Worm (Caenorhabditis elegans) whole organism, young adult: ENCODE results near the gene T07A9.14.

Experiments used
- B0019.2 ChIP-seq: fragments of 200-800 bp; sonication (Bioruptor generic); conservative IDR thresholded peaks from 2 replicates; pipeline ENCODE4 v1.3.6; 2022; ENCODE audit warnings: missing genetic modification reagents, missing genetic modification characterization, missing compliant biosample characterization
- C06A6.2 ChIP-seq: fragments of 200-800 bp; sonication (Bioruptor generic); conservative IDR thresholded peaks from 2 replicates; pipeline ENCODE4 v1.3.6; 2022; ENCODE audit warnings: missing genetic modification characterization, missing compliant biosample characterization
- C17E4.6 ChIP-seq: fragments of 200-800 bp; sonication (Bioruptor generic); IDR thresholded peaks from 2 replicates; pipeline ENCODE4 v1.3.6; 2022; ENCODE audit warnings: missing genetic modification reagents, missing genetic modification characterization, missing compliant biosample characterization
- F33H1.4 ChIP-seq: fragments of 200-800 bp; sonication (Bioruptor generic); IDR thresholded peaks from 2 replicates; pipeline ENCODE4 v1.3.6; 2022; ENCODE audit warnings: missing genetic modification reagents, missing genetic modification characterization, missing compliant biosample characterization
- F37B4.10 ChIP-seq: fragments of 200-800 bp; sonication (Bioruptor generic); IDR thresholded peaks from 2 replicates; pipeline ENCODE4 v1.3.6; 2022; ENCODE audit warnings: missing genetic modification characterization, missing compliant biosample characterization
- F39B2.1 ChIP-seq: fragments of 200-800 bp; sonication (Bioruptor generic); IDR thresholded peaks from 2 replicates; pipeline ENCODE4 v1.3.6; 2022; ENCODE audit warnings: missing genetic modification reagents, missing genetic modification characterization, missing compliant biosample characterization
- F52B5.7 ChIP-seq: sonication (generic microtip); optimal IDR thresholded peaks from 2 replicates; lab custom pipeline; 2016; ENCODE audit warnings: mild to moderate bottlenecking, missing genetic modification characterization, missing compliant biosample characterization
- K11D2.4 ChIP-seq: fragments of 200-800 bp; sonication (Bioruptor generic); IDR thresholded peaks from 2 replicates; pipeline ENCODE4 v1.3.6; 2022; ENCODE audit warnings: missing genetic modification reagents, missing genetic modification characterization, missing compliant biosample characterization
- K12H6.12 ChIP-seq: fragments of 200-800 bp; sonication (Bioruptor generic); optimal IDR thresholded peaks from 2 replicates; lab custom pipeline; 2018; ENCODE audit warnings: mild to moderate bottlenecking, missing genetic modification characterization, missing compliant biosample characterization
- Y53F4B.3 ChIP-seq: fragments of 200-800 bp; sonication (Bioruptor generic); IDR thresholded peaks from 2 replicates; pipeline ENCODE4 v1.3.6; 2022; ENCODE audit warnings: missing genetic modification reagents, missing genetic modification characterization, missing compliant biosample characterization
- Y95B8A.8 ChIP-seq: fragments of 200-800 bp; sonication (Bioruptor generic); IDR thresholded peaks from 2 replicates; pipeline ENCODE4 v1.3.6; 2022; ENCODE audit warnings: missing genetic modification reagents, missing genetic modification characterization, missing compliant biosample characterization
- aptf-2 ChIP-seq: fragments of 200-800 bp; sonication (Bioruptor generic); conservative IDR thresholded peaks from 2 replicates; pipeline ENCODE4 v1.3.6; 2022; ENCODE audit warnings: missing genetic modification reagents, missing genetic modification characterization, missing compliant biosample characterization
- bed-1 ChIP-seq: fragments of 200-800 bp; sonication (Bioruptor generic); IDR thresholded peaks from 2 replicates; pipeline ENCODE4 v1.3.6; 2022; ENCODE audit warnings: missing genetic modification reagents, missing genetic modification characterization, missing compliant biosample characterization
- ccch-3 ChIP-seq: fragments of 200-800 bp; sonication (Bioruptor generic); optimal IDR thresholded peaks from 2 replicates; lab custom pipeline; 2018; ENCODE audit warnings: mild to moderate bottlenecking, missing genetic modification characterization, missing compliant biosample characterization
- cebp-1 ChIP-seq, 2 experiments: fragments of 200-800 bp in 1 of 2; sonication (Bioruptor generic) in 1 of 2; sonication (generic microtip) in 1 of 2; IDR thresholded peaks in 1 of 2; optimal IDR thresholded peaks in 1 of 2; 2 replicates each; pipeline versions ENCODE4 v1.3.6 to Lab custom; 2017 to 2022; ENCODE audit warnings: missing compliant biosample characterization in 2 of 2, missing genetic modification characterization in 2 of 2, mild to moderate bottlenecking in 1 of 2, missing genetic modification reagents in 1 of 2, moderate library complexity in 1 of 2
- ceh-40 ChIP-seq: fragments of 200-800 bp; sonication (Bioruptor generic); IDR thresholded peaks from 2 replicates; pipeline ENCODE4 v1.3.6; 2022; ENCODE audit warnings: missing genetic modification characterization, missing compliant biosample characterization
- die-1 ChIP-seq: sonication (generic microtip); optimal IDR thresholded peaks from 2 replicates; lab custom pipeline; 2016; ENCODE audit warnings: missing genotype, mild to moderate bottlenecking, missing genetic modification characterization, missing compliant biosample characterization
- egl-44 ChIP-seq: fragments of 200-800 bp; sonication (Bioruptor generic); IDR thresholded peaks from 2 replicates; pipeline ENCODE4 v1.3.6; 2022; ENCODE audit warnings: missing genetic modification reagents, missing genetic modification characterization, missing compliant biosample characterization
- egrh-3 ChIP-seq: fragments of 200-800 bp; sonication (Bioruptor generic); IDR thresholded peaks from 2 replicates; pipeline ENCODE4 v1.3.6; 2022; ENCODE audit warnings: missing genetic modification reagents, missing genetic modification characterization, missing compliant biosample characterization
- fkh-3 ChIP-seq: sonication (generic microtip); optimal IDR thresholded peaks from 2 replicates; lab custom pipeline; 2016; ENCODE audit warnings: mild to moderate bottlenecking, missing genetic modification characterization, missing compliant biosample characterization
- hsf-1 ChIP-seq: fragments of 200-800 bp; sonication (Bioruptor generic); IDR thresholded peaks from 2 replicates; pipeline ENCODE4 v1.3.6; 2022; ENCODE audit warnings: missing genetic modification reagents, missing genetic modification characterization, missing compliant biosample characterization
- let-526 ChIP-seq: fragments of 200-800 bp; sonication (Bioruptor generic); IDR thresholded peaks from 2 replicates; pipeline ENCODE4 v1.3.6; 2022; ENCODE audit warnings: missing genetic modification reagents, missing genetic modification characterization, missing compliant biosample characterization
- lin-26 ChIP-seq: fragments of 200-800 bp; sonication (Bioruptor generic); IDR thresholded peaks from 2 replicates; pipeline ENCODE4 v1.3.6; 2022; ENCODE audit warnings: missing genetic modification reagents, missing genetic modification characterization, missing compliant biosample characterization
- lin-54 ChIP-seq: fragments of 200-800 bp; sonication (Bioruptor generic); optimal IDR thresholded peaks from 2 replicates; lab custom pipeline; 2018; ENCODE audit warnings: mild to moderate bottlenecking, missing genetic modification characterization, missing compliant biosample characterization
- lir-1 ChIP-seq: fragments of 200-800 bp; sonication (Bioruptor generic); conservative IDR thresholded peaks from 2 replicates; pipeline ENCODE4 v1.3.6; 2022; ENCODE audit warnings: missing genetic modification reagents, missing genetic modification characterization, missing compliant biosample characterization
- lsl-1 ChIP-seq: fragments of 200-800 bp; sonication (Bioruptor generic); optimal IDR thresholded peaks from 2 replicates; lab custom pipeline; 2018; ENCODE audit warnings: mild to moderate bottlenecking, missing genetic modification characterization, moderate library complexity, missing compliant biosample characterization
- madf-6 ChIP-seq: fragments of 200-800 bp; sonication (Bioruptor generic); IDR thresholded peaks from 2 replicates; pipeline ENCODE4 v1.3.6; 2022; ENCODE audit warnings: missing genetic modification reagents, missing genetic modification characterization, missing compliant biosample characterization
- madf-8 ChIP-seq: fragments of 200-800 bp; sonication (Bioruptor generic); conservative IDR thresholded peaks from 2 replicates; pipeline ENCODE4 v1.3.6; 2022; ENCODE audit warnings: missing genetic modification reagents, missing genetic modification characterization, missing compliant biosample characterization
- mcd-1 ChIP-seq: fragments of 200-800 bp; sonication (Bioruptor generic); IDR thresholded peaks from 2 replicates; pipeline ENCODE4 v1.3.6; 2022; ENCODE audit warnings: missing genetic modification reagents, missing genetic modification characterization, missing compliant biosample characterization
- mxl-1 ChIP-seq: sonication (generic microtip); optimal IDR thresholded peaks from 2 replicates; lab custom pipeline; 2016; ENCODE audit warnings: missing genetic modification characterization, missing compliant biosample characterization
- nfya-1 ChIP-seq: sonication (generic microtip); optimal IDR thresholded peaks from 2 replicates; lab custom pipeline; 2017; ENCODE audit warnings: antibody characterized with exemption, missing compliant biosample characterization, missing genetic modification characterization, borderline replicate concordance; ENCODE audit not compliant: insufficient read depth
- nfyb-1 ChIP-seq: fragments of 200-800 bp; sonication (Bioruptor generic); IDR thresholded peaks from 2 replicates; pipeline ENCODE4 v1.3.6; 2022; ENCODE audit warnings: missing genetic modification reagents, missing genetic modification characterization, missing compliant biosample characterization
- nhr-179 ChIP-seq: sonication (generic microtip); optimal IDR thresholded peaks from 2 replicates; lab custom pipeline; 2016; ENCODE audit warnings: mild to moderate bottlenecking, missing genetic modification characterization, missing compliant biosample characterization
- pbrm-1 ChIP-seq: fragments of 200-800 bp; sonication (Bioruptor generic); IDR thresholded peaks from 2 replicates; pipeline ENCODE4 v1.3.6; 2022; ENCODE audit warnings: missing genetic modification reagents, missing genetic modification characterization, missing compliant biosample characterization
- rec-8 ChIP-seq, 2 experiments: sonication (generic microtip); optimal IDR thresholded peaks; 2 replicates each; lab custom pipeline; 2016; ENCODE audit warnings: mild to moderate bottlenecking in 2 of 2, missing genetic modification characterization in 2 of 2, missing genetic modification reagents in 2 of 2, missing genotype in 2 of 2, missing biosample characterization in 1 of 2, missing compliant biosample characterization in 1 of 2, moderate library complexity in 1 of 2
- repo-1 ChIP-seq: sonication (generic microtip); optimal IDR thresholded peaks from 2 replicates; lab custom pipeline; 2017; ENCODE audit warnings: mild to moderate bottlenecking, missing genetic modification characterization, missing compliant biosample characterization
- sea-2 ChIP-seq: fragments of 200-800 bp; sonication (Bioruptor generic); IDR thresholded peaks from 2 replicates; pipeline ENCODE4 v1.3.6; 2022; ENCODE audit warnings: missing genetic modification characterization, missing compliant biosample characterization
- snpc-3.4 ChIP-seq: sonication (generic microtip); optimal IDR thresholded peaks from 2 replicates; lab custom pipeline; 2017; ENCODE audit warnings: missing genetic modification characterization, mild to moderate bottlenecking, missing compliant biosample characterization, antibody characterized with exemption, moderate library complexity, missing genotype, missing genetic modification reagents
- snpc-4 ChIP-seq, 5 experiments: fragments of 150-350 bp in 1 of 5; sonication (generic microtip) in 4 of 5; optimal IDR thresholded peaks; 2 replicates each; lab custom pipeline; 2014 to 2018; ENCODE audit warnings: missing genetic modification characterization in 5 of 5, missing biosample characterization in 3 of 5, antibody characterized with exemption in 2 of 5, mild to moderate bottlenecking in 2 of 5, missing compliant biosample characterization in 2 of 5, missing genotype in 2 of 5, moderate library complexity in 2 of 5, missing genetic modification reagents in 1 of 5
- sptf-2 ChIP-seq: fragments of 200-800 bp; sonication (Bioruptor generic); optimal IDR thresholded peaks from 2 replicates; lab custom pipeline; 2018; ENCODE audit warnings: mild to moderate bottlenecking, missing genetic modification characterization, missing compliant biosample characterization
- tbp1 ChIP-seq: fragments of 200-800 bp; sonication (Bioruptor generic); optimal IDR thresholded peaks from 2 replicates; lab custom pipeline; 2018; ENCODE audit warnings: mild to moderate bottlenecking, missing genetic modification characterization, missing compliant biosample characterization
- unc-130 ChIP-seq: sonication (generic microtip); optimal IDR thresholded peaks from 2 replicates; lab custom pipeline; 2016; ENCODE audit warnings: missing genetic modification reagents, missing genetic modification characterization, missing compliant biosample characterization
- xnd-1 ChIP-seq: sonication (generic microtip); optimal IDR thresholded peaks from 2 replicates; lab custom pipeline; 2016; ENCODE audit warnings: missing genotype, missing genetic modification reagents, missing genetic modification characterization, missing compliant biosample characterization
- zfh-2 ChIP-seq: fragments of 200-800 bp; sonication (Bioruptor generic); conservative IDR thresholded peaks from 2 replicates; pipeline ENCODE4 v1.3.6; 2022; ENCODE audit warnings: missing genetic modification reagents, missing genetic modification characterization, missing compliant biosample characterization
- ztf-26 ChIP-seq: sonication (generic microtip); optimal IDR thresholded peaks from 2 replicates; lab custom pipeline; 2017; ENCODE audit warnings: missing genetic modification characterization, missing compliant biosample characterization

T07A9.14 gene

ce11 chrIV:427100-427908 lies 40.8 kb downstream of the T07A9.14 start (continued):
- TF ChIP-seq nfya-1 (tag; lab: Kevin White, UChicago): no peak
- peak; percentile 32 for TF ChIP-seq lin-54 (GFP tag; lab: Kevin White, UChicago)
- no peak for TF ChIP-seq B0019.2 (GFP tag; lab: Robert Waterston, UW)
- peak; percentile 71 for TF ChIP-seq snpc-4 (GFP tag; optimal IDR thresholded peaks at IDR 0.05; lab: Kevin White, UChicago)
- TF ChIP-seq snpc-4 (tag; optimal IDR thresholded peaks at IDR 0.05; lab: Kevin White, UChicago): peak in 3 of 4 experiments; percentile 80 to 95 (median 92)
- no peak for TF ChIP-seq mxl-1 (tag; lab: Kevin White, UChicago)
- no peak for TF ChIP-seq die-1 (tag; lab: Kevin White, UChicago)
- TF ChIP-seq fkh-3 (tag; lab: Kevin White, UChicago): no peak
- no peak for TF ChIP-seq K12H6.12 (tag; lab: Kevin White, UChicago)
- no peak for TF ChIP-seq C06A6.2 (GFP tag; lab: Robert Waterston, UW)
- TF ChIP-seq ztf-26 (tag; lab: Kevin White, UChicago): no peak
- peak; percentile 74 for TF ChIP-seq lsl-1
- TF ChIP-seq rec-8 (tag; optimal IDR thresholded peaks at IDR 0.05; lab: Kevin White, UChicago): peak in 1 of 2 experiments; percentile 16
- TF ChIP-seq ccch-3 (GFP tag; lab: Kevin White, UChicago): no peak
- no peak for TF ChIP-seq bed-1 (GFP tag; lab: Robert Waterston, UW)
- peak; percentile 9; the same call in 1 of the 2 replicates for TF ChIP-seq pbrm-1 (GFP tag; lab: Robert Waterston, UW)
- no peak for TF ChIP-seq sea-2 (GFP tag; lab: Robert Waterston, UW)
- TF ChIP-seq aptf-2: no peak
- TF ChIP-seq K11D2.4 (GFP tag; lab: Robert Waterston, UW): no peak
- TF ChIP-seq zfh-2 (GFP tag; lab: Robert Waterston, UW): no peak
- peak; percentile 17 for TF ChIP-seq tbp1 (GFP tag; lab: Kevin White, UChicago)
- TF ChIP-seq snpc-3.4 (tag; lab: Kevin White, UChicago): peak; percentile 54
- peak; percentile 65; the same call in 1 of the 2 replicates for TF ChIP-seq lin-26 (GFP tag; lab: Robert Waterston, UW)
- peak; percentile 59 for TF ChIP-seq madf-6 (GFP tag; lab: Robert Waterston, UW)
- TF ChIP-seq unc-130 (GFP tag; lab: Kevin White, UChicago): no peak
- TF ChIP-seq let-526: no peak
- TF ChIP-seq xnd-1 (tag; lab: Kevin White, UChicago): no peak
- 0 out of 2 replicates have a peak, but pooled peaks have one; percentile 43 for TF ChIP-seq C17E4.6 (GFP tag; lab: Robert Waterston, UW)
- no peak for TF ChIP-seq cebp-1 (GFP tag; IDR thresholded peaks at IDR 0.05; lab: Robert Waterston, UW)
- peak; percentile 12 for TF ChIP-seq cebp-1 (tag; optimal IDR thresholded peaks at IDR 0.05; lab: Kevin White, UChicago)
- no peak for TF ChIP-seq F52B5.7 (tag; lab: Kevin White, UChicago)
- TF ChIP-seq F37B4.10 (GFP tag; lab: Robert Waterston, UW): 0 out of 2 replicates have a peak, but pooled peaks have one; percentile 81
- TF ChIP-seq egrh-3 (GFP tag; lab: Robert Waterston, UW): no peak
- peak; percentile 66 for TF ChIP-seq hsf-1 (GFP tag; lab: Robert Waterston, UW)
- no peak for TF ChIP-seq ceh-40 (GFP tag; lab: Robert Waterston, UW)
- peak; percentile 83 for TF ChIP-seq F39B2.1
- no peak for TF ChIP-seq nhr-179 (tag; lab: Kevin White, UChicago)
- TF ChIP-seq sptf-2 (GFP tag; lab: Kevin White, UChicago): no peak
- TF ChIP-seq nfyb-1 (GFP tag; lab: Robert Waterston, UW): 0 out of 2 replicates have a peak, but pooled peaks have one; percentile 22
- TF ChIP-seq lir-1 (GFP tag; lab: Robert Waterston, UW): no peak
- no peak for TF ChIP-seq repo-1 (tag; lab: Kevin White, UChicago)
- no peak; the same call in 1 of the 2 replicates for TF ChIP-seq F33H1.4 (GFP tag; lab: Robert Waterston, UW)
- TF ChIP-seq egl-44 (GFP tag; lab: Robert Waterston, UW): peak; percentile 57; the same call in 1 of the 2 replicates
- no peak for TF ChIP-seq madf-8
- TF ChIP-seq mcd-1 (GFP tag; lab: Robert Waterston, UW): peak; percentile 8; the same call in 1 of the 2 replicates
- TF ChIP-seq Y53F4B.3 (GFP tag; lab: Robert Waterston, UW): no peak
- no peak for TF ChIP-seq Y95B8A.8 (GFP tag; lab: Robert Waterston, UW)
